Worm (Caenorhabditis elegans) whole organism, mixed stage, embryonic: ENCODE measurements around the gene math-6.

Experiments
- elt-3 ChIP-seq: fragments of 150-350 bp; optimal IDR thresholded peaks from 2 replicates; lab custom pipeline; 2014; ENCODE audit warnings: missing biosample characterization, missing genetic modification characterization
- mep-1 ChIP-seq: fragments of 150-350 bp; optimal IDR thresholded peaks from 2 replicates; lab custom pipeline; 2017; ENCODE audit warnings: missing biosample characterization, missing genetic modification reagents, missing genetic modification characterization, inconsistent platforms
- nhr-28 ChIP-seq: fragments of 150-350 bp; optimal IDR thresholded peaks from 2 replicates; lab custom pipeline; 2014; ENCODE audit warnings: missing biosample characterization, missing genetic modification characterization
- unc-62 ChIP-seq: fragments of 150-350 bp; optimal IDR thresholded peaks from 2 replicates; lab custom pipeline; 2014; ENCODE audit warnings: missing biosample characterization, missing genetic modification reagents, missing genetic modification characterization

ce11 chrII:1878663-1879062 lies 5.9 kb downstream of the math-6 start, which contains the start of gene math-16:
- TF ChIP-seq mep-1 (tag; lab: Kevin White, UChicago) (no peak), nhr-28 (tag; lab: Kevin White, UChicago) (no peak), elt-3 (tag; lab: Kevin White, UChicago) (no peak), unc-62 (GFP tag; lab: Kevin White, UChicago) (no peak)
